Fruit fly (Drosophila melanogaster) whole organism: ENCODE data around the gene Ire1.

Experiments used
- CG8478 ChIP-seq: fragments of >200 bp; optimal IDR thresholded peaks from 2 replicates; lab custom pipeline; 2018; ENCODE audit warnings: inconsistent platforms
- Dll ChIP-seq: fragments of >200 bp; optimal IDR thresholded peaks from 2 replicates; lab custom pipeline; 2017
- EcR ChIP-seq, 2 experiments: fragments of >200 bp; optimal IDR thresholded peaks; 2 replicates each; lab custom pipeline; 2017; ENCODE audit warnings: missing biosample characterization in 2 of 2, missing genetic modification characterization in 2 of 2, missing genetic modification reagents in 2 of 2
- pan ChIP-seq: fragments of >200 bp; optimal IDR thresholded peaks from 2 replicates; lab custom pipeline; 2017
- psq ChIP-seq: fragments of >200 bp; optimal IDR thresholded peaks from 2 replicates; lab custom pipeline; 2017
- usp ChIP-seq: fragments of >200 bp; optimal IDR thresholded peaks from 2 replicates; lab custom pipeline; 2017; ENCODE audit warnings: missing biosample characterization, missing genetic modification characterization, mixed read lengths

Gene Ire1

dm6 chr3R:19836687-19837086, 24.4 kb downstream of the Ire1 start, which contains the start of gene bnl:
bnl (minus strand) TSS chr3R:19836817.
- TF ChIP-seq CG8478 (lab: Kevin White, UChicago) (peak; percentile 38), Dll (peak; percentile 81), usp (GFP tag; lab: Kevin White, UChicago) (no peak)

- TF ChIP-seq EcR (GFP tag; optimal IDR thresholded peaks at IDR 0.05; lab: Kevin White, UChicago), result no peak
Observed at dm6 chr3R:19834982-19835381, 26.1 kb downstream of the Ire1 start.

- TF ChIP-seq usp (GFP tag; lab: Kevin White, UChicago) (no peak), Dll (no peak), pan (lab: Kevin White, UChicago) (no peak), EcR (GFP tag; optimal IDR thresholded peaks at IDR 0.05; lab: Kevin White, UChicago) (no peak), CG8478 (lab: Kevin White, UChicago) (no peak), psq (lab: Kevin White, UChicago) (no peak)
Observed at dm6 chr3R:19833963-19834362, 27.1 kb downstream of the Ire1 start.

- TF ChIP-seq Dll, result no peak
- no peak for TF ChIP-seq CG8478 (lab: Kevin White, UChicago)
Observed at dm6 chr3R:19833546-19833945, 27.5 kb downstream of the Ire1 start.

dm6 chr3R:19830973-19831372, 30.1 kb downstream of the Ire1 start:
- no peak for TF ChIP-seq pan (lab: Kevin White, UChicago)
- TF ChIP-seq usp (GFP tag; lab: Kevin White, UChicago), result no peak
- TF ChIP-seq EcR (GFP tag; optimal IDR thresholded peaks at IDR 0.05; lab: Kevin White, UChicago), result no peak
- no peak for TF ChIP-seq psq (lab: Kevin White, UChicago)
- TF ChIP-seq Dll, result no peak
- no peak for TF ChIP-seq CG8478 (lab: Kevin White, UChicago)

- TF ChIP-seq CG8478 (lab: Kevin White, UChicago), result no peak
Observed at dm6 chr3R:19826806-19827328, 34.2 kb downstream of the Ire1 start.

dm6 chr3R:19826355-19826754, 34.7 kb downstream of the Ire1 start:
- TF ChIP-seq usp (GFP tag; lab: Kevin White, UChicago) (no peak), CG8478 (lab: Kevin White, UChicago) (no peak), pan (lab: Kevin White, UChicago) (no peak), Dll (no peak), psq (lab: Kevin White, UChicago) (no peak), EcR (GFP tag; optimal IDR thresholded peaks at IDR 0.05; lab: Kevin White, UChicago) (no peak)

dm6 chr3R:19824480-19824879, 36.6 kb downstream of the Ire1 start:
- no peak for TF ChIP-seq pan (lab: Kevin White, UChicago)

- TF ChIP-seq EcR (GFP tag; optimal IDR thresholded peaks at IDR 0.05; lab: Kevin White, UChicago) (no peak), Dll (no peak), CG8478 (lab: Kevin White, UChicago) (no peak), usp (GFP tag; lab: Kevin White, UChicago) (no peak), psq (lab: Kevin White, UChicago) (no peak), pan (lab: Kevin White, UChicago) (no peak)
Observed at dm6 chr3R:19822138-19822537, 39.0 kb downstream of the Ire1 start.

- no peak for TF ChIP-seq usp (GFP tag; lab: Kevin White, UChicago)
- no peak for TF ChIP-seq pan (lab: Kevin White, UChicago)
- TF ChIP-seq psq (lab: Kevin White, UChicago), result no peak
- no peak for TF ChIP-seq CG8478 (lab: Kevin White, UChicago)
- TF ChIP-seq Dll, result no peak
- no peak for TF ChIP-seq EcR (GFP tag; optimal IDR thresholded peaks at IDR 0.05; lab: Kevin White, UChicago)
Observed at dm6 chr3R:19820994-19821393, 40.1 kb downstream of the Ire1 start.

dm6 chr3R:19816758-19817157, 44.3 kb downstream of the Ire1 start:
- no peak for TF ChIP-seq EcR (GFP tag; optimal IDR thresholded peaks at IDR 0.05; lab: Kevin White, UChicago)
- TF ChIP-seq usp (GFP tag; lab: Kevin White, UChicago), result no peak
- no peak for TF ChIP-seq psq (lab: Kevin White, UChicago)
- TF ChIP-seq CG8478 (lab: Kevin White, UChicago), result no peak
- no peak for TF ChIP-seq Dll

- TF ChIP-seq psq (lab: Kevin White, UChicago) (no peak), EcR (GFP tag; optimal IDR thresholded peaks at IDR 0.05; lab: Kevin White, UChicago) (no peak), usp (GFP tag; lab: Kevin White, UChicago) (no peak), pan (lab: Kevin White, UChicago) (no peak), Dll (no peak), CG8478 (lab: Kevin White, UChicago) (no peak)
Observed at dm6 chr3R:19813217-19813616, 47.9 kb downstream of the Ire1 start.

- TF ChIP-seq pan (lab: Kevin White, UChicago) (no peak), CG8478 (lab: Kevin White, UChicago) (no peak), psq (lab: Kevin White, UChicago) (no peak), EcR (GFP tag; optimal IDR thresholded peaks at IDR 0.05; lab: Kevin White, UChicago) (no peak), usp (GFP tag; lab: Kevin White, UChicago) (no peak), Dll (no peak)
Observed at dm6 chr3R:19812472-19812871, 48.6 kb downstream of the Ire1 start.
